Worm (Caenorhabditis elegans): ENCODE results near the gene mboa-4.

DNA sequence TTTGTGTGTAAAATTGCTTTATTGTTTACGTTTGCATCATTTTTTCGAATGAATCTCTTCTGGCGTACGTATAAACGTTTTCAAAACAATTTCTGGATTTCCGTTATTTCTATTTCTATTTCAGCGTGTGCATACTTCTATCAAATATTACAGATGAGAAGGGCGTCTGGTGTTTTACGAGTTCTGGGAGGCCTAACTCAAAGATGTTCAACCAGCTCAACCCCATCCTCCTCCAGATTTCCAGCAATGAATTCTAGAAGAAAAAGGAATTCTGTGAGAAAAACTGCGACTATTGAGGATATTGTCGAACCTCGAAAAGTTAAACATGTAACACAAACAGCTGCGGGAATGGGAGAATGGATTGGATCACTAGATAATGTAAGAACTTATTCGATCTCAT lies 8.9 kb downstream of the mboa-4 start, which contains the start of gene C08F8.2:
- no peak for TF ChIP-seq ceh-22 (tag; optimal IDR thresholded peaks at IDR 0.05)
- no peak for TF ChIP-seq ceh-19 (GFP tag; optimal IDR thresholded peaks at IDR 0.05)
- no peak for TF ChIP-seq ama-1 (optimal IDR thresholded peaks at IDR 0.05)
- TF ChIP-seq ceh-30 (tag; optimal IDR thresholded peaks at IDR 0.05): no peak
- no peak for TF ChIP-seq elt-2 (tag; optimal IDR thresholded peaks at IDR 0.05)
- no peak for TF ChIP-seq tbx-2 (tag; optimal IDR thresholded peaks at IDR 0.05)
- TF ChIP-seq pag-3 (tag; optimal IDR thresholded peaks at IDR 0.05; ENCODE audit: borderline replicate concordance): no peak
- no peak for TF ChIP-seq hlh-13 (GFP tag; optimal IDR thresholded peaks at IDR 0.05)
- no peak for TF ChIP-seq nhr-232 (tag; optimal IDR thresholded peaks at IDR 0.05)
- no peak for TF ChIP-seq rnt-1 (tag; optimal IDR thresholded peaks at IDR 0.05)
- TF ChIP-seq nhr-11 (tag; optimal IDR thresholded peaks at IDR 0.05): no peak
- TF ChIP-seq fkh-10 (GFP tag; optimal IDR thresholded peaks at IDR 0.05): no peak
